Fruit fly (Drosophila melanogaster): ENCODE results near the gene Acp95EF.

Acp95EF gene

dm6 chr3R:24272775-24273290, 44.1 kb downstream of the Acp95EF start, which contains the start of gene Orct2 (continued):
- TF ChIP-seq CG12219 (GFP tag; optimal IDR thresholded peaks at IDR 0.05) (no peak), Nf-YA (GFP tag; IDR thresholded peaks at IDR 0.05) (no peak), CG1603 (tag; optimal IDR thresholded peaks at IDR 0.05) (no peak), Bgb (GFP tag; IDR thresholded peaks at IDR 0.05; ENCODE audit: partially characterized antibody) (peak; percentile 50; the same call in 1 of the 2 replicates), gem (tag; optimal IDR thresholded peaks at IDR 0.05) (no peak), Dad (GFP tag; optimal IDR thresholded peaks at IDR 0.05) (no peak), sd (tag; optimal IDR thresholded peaks at IDR 0.05) (peak; percentile 66), Hmr (GFP tag; optimal IDR thresholded peaks at IDR 0.05) (peak; percentile 53), CTCF (GFP tag; optimal IDR thresholded peaks at IDR 0.05) (no peak), jumu (GFP tag; optimal IDR thresholded peaks at IDR 0.05) (no peak), Jarid2 (GFP tag; optimal IDR thresholded peaks at IDR 0.05) (peak; percentile 84), nerfin-2 (GFP tag; IDR thresholded peaks at IDR 0.05; ENCODE audit: partially characterized antibody) (no peak), ind (GFP tag; optimal IDR thresholded peaks at IDR 0.05) (no peak), CG7963 (GFP tag; IDR thresholded peaks at IDR 0.05; ENCODE audit: partially characterized antibody) (no peak), CG16779 (GFP tag; IDR thresholded peaks at IDR 0.05) (peak; percentile 60; the same call in 1 of the 2 replicates), en (GFP tag; optimal IDR thresholded peaks at IDR 0.05) (no peak), grn (GFP tag; optimal IDR thresholded peaks at IDR 0.05) (peak; percentile 36), Chrac-16 (GFP tag; optimal IDR thresholded peaks at IDR 0.05) (no peak), Optix (GFP tag; IDR thresholded peaks at IDR 0.05) (no peak), HmgZ (tag; optimal IDR thresholded peaks at IDR 0.05) (no peak), CG15514 (GFP tag; optimal IDR thresholded peaks at IDR 0.05) (peak; percentile 46), fd102C (GFP tag; optimal IDR thresholded peaks at IDR 0.05) (peak; percentile 28), gt (GFP tag; IDR thresholded peaks at IDR 0.05) (no peak), slbo (GFP tag; IDR thresholded peaks at IDR 0.05) (no peak), CG13894 (tag; optimal IDR thresholded peaks at IDR 0.05) (peak; percentile 98), caup (GFP tag; optimal IDR thresholded peaks at IDR 0.05; ENCODE audit: severe bottlenecking) (peak; percentile 39), Vsx1 (GFP tag; optimal IDR thresholded peaks at IDR 0.05) (no peak), CG6813 (GFP tag; optimal IDR thresholded peaks at IDR 0.05) (no peak), eyg (GFP tag; optimal IDR thresholded peaks at IDR 0.05) (no peak), D19A (tag; optimal IDR thresholded peaks at IDR 0.05) (peak; percentile 14), CG8281 (tag; optimal IDR thresholded peaks at IDR 0.05) (no peak), CG3838 (GFP tag; optimal IDR thresholded peaks at IDR 0.05) (no peak), crol (GFP tag; IDR thresholded peaks at IDR 0.05) (peak; percentile 84), NK7.1 (GFP tag; optimal IDR thresholded peaks at IDR 0.05) (no peak), nom (GFP tag; optimal IDR thresholded peaks at IDR 0.05) (peak; percentile 74), Abd-B (GFP tag; optimal IDR thresholded peaks at IDR 0.05) (no peak), pros (GFP tag; optimal IDR thresholded peaks at IDR 0.05) (peak; percentile 91), CG2129 (GFP tag; IDR thresholded peaks at IDR 0.05; ENCODE audit: partially characterized antibody) (no peak), CG1792 (GFP tag; optimal IDR thresholded peaks at IDR 0.05) (no peak), CG17186 (GFP tag; optimal IDR thresholded peaks at IDR 0.05) (no peak), CG7271 (tag; optimal IDR thresholded peaks at IDR 0.05) (no peak), phol (tag; optimal IDR thresholded peaks at IDR 0.05) (no peak), Max (GFP tag; optimal IDR thresholded peaks at IDR 0.05) (peak; percentile 56), CG10209 (GFP tag; optimal IDR thresholded peaks at IDR 0.05) (no peak), CG4730 (GFP tag; IDR thresholded peaks at IDR 0.05) (no peak), ERR (GFP tag; optimal IDR thresholded peaks at IDR 0.05) (no peak), usp (GFP tag; optimal IDR thresholded peaks at IDR 0.05) (no peak), CG8290 (GFP tag; optimal IDR thresholded peaks at IDR 0.05) (no peak), CG8290 (tag; optimal IDR thresholded peaks at IDR 0.05) (no peak), twi (tag; optimal IDR thresholded peaks at IDR 0.05) (peak; percentile 62), lilli (GFP tag; optimal IDR thresholded peaks at IDR 0.05) (no peak)

Data from whole organism, embryonic.